Fruit fly (Drosophila melanogaster): ENCODE data around the gene CG2113.
A peak's percentile ranks its signal among the peaks of the same experiment; 100 is the strongest.

Gene CG2113

dm6 chr3L:2980856-2981255 is 14.1 kb upstream of the CG2113 start, which contains the start of gene CPT2 (continued):
- no peak for TF ChIP-seq chn (GFP tag; optimal IDR thresholded peaks at IDR 0.05)
- no peak for TF ChIP-seq CG32767 (GFP tag; IDR thresholded peaks at IDR 0.05)
- peak; percentile 74 for TF ChIP-seq CG6791 (GFP tag; IDR thresholded peaks at IDR 0.05; ENCODE audit: partially characterized antibody)
- no peak for TF ChIP-seq CG10431 (GFP tag; optimal IDR thresholded peaks at IDR 0.05)
- peak; percentile 70 for TF ChIP-seq Bgb (GFP tag; IDR thresholded peaks at IDR 0.05; ENCODE audit: partially characterized antibody)
- peak; percentile 55 to 92 for TF ChIP-seq crp (GFP tag; optimal IDR thresholded peaks at IDR 0.05)
- TF ChIP-seq sna (GFP tag; IDR thresholded peaks at IDR 0.05; ENCODE audit: partially characterized antibody) = peak; percentile 68; the same call in 1 of the 2 replicates
- TF ChIP-seq CG4360 (GFP tag; IDR thresholded peaks at IDR 0.05) = peak; percentile 66; the same call in 1 of the 2 replicates
- no peak for TF ChIP-seq CG12219 (GFP tag; optimal IDR thresholded peaks at IDR 0.05)
- TF ChIP-seq Opbp (GFP tag; IDR thresholded peaks at IDR 0.05; ENCODE audit: partially characterized antibody) = peak; percentile 45; the same call in 2 of the 3 replicates
- no peak for TF ChIP-seq sob (GFP tag; IDR thresholded peaks at IDR 0.05)
- TF ChIP-seq CG13287 (GFP tag; IDR thresholded peaks at IDR 0.05; ENCODE audit: partially characterized antibody) = peak; percentile 74
- peak; percentile 71 for TF ChIP-seq Dp (GFP tag; optimal IDR thresholded peaks at IDR 0.05)
- TF ChIP-seq MBD-R2 (GFP tag; IDR thresholded peaks at IDR 0.05) = peak; percentile 95
- no peak for TF ChIP-seq Rfx (GFP tag; IDR thresholded peaks at IDR 0.05)
- TF ChIP-seq CG34422 (GFP tag; IDR thresholded peaks at IDR 0.05) = peak; percentile 21; the same call in 1 of the 3 replicates
- TF ChIP-seq CG11504 (tag; optimal IDR thresholded peaks at IDR 0.05) = no peak
- TF ChIP-seq CG2129 (GFP tag; IDR thresholded peaks at IDR 0.05; ENCODE audit: partially characterized antibody) = peak; percentile 55; the same call in 1 of the 2 replicates
- TF ChIP-seq CG7786 (GFP tag; optimal IDR thresholded peaks at IDR 0.05) = no peak
- TF ChIP-seq CG42726 (GFP tag; IDR thresholded peaks at IDR 0.05; ENCODE audit: partially characterized antibody) = peak; percentile 38; the same call in 1 of the 2 replicates
- no peak for TF ChIP-seq lab (GFP tag; optimal IDR thresholded peaks at IDR 0.05)
- TF ChIP-seq Dll (GFP tag; IDR thresholded peaks at IDR 0.05; ENCODE audit: partially characterized antibody) = peak; percentile 82
- TF ChIP-seq CG34224 (GFP tag; IDR thresholded peaks at IDR 0.05; ENCODE audit: partially characterized antibody) = peak; percentile 87
- TF ChIP-seq hbn (GFP tag; IDR thresholded peaks at IDR 0.05; ENCODE audit: partially characterized antibody) = peak; percentile 75
- peak; percentile 44 for TF ChIP-seq pzg (GFP tag; optimal IDR thresholded peaks at IDR 0.05)
- peak; percentile 59 for TF ChIP-seq amos (GFP tag; IDR thresholded peaks at IDR 0.05; ENCODE audit: partially characterized antibody)
- peak; percentile 61 for TF ChIP-seq HLH4C (GFP tag; IDR thresholded peaks at IDR 0.05; ENCODE audit: partially characterized antibody)
- no peak for TF ChIP-seq gem (tag; optimal IDR thresholded peaks at IDR 0.05)
- TF ChIP-seq Scr (GFP tag; IDR thresholded peaks at IDR 0.05; ENCODE audit: partially characterized antibody) = peak; percentile 68
- 0 out of 3 replicates have a peak, but pooled peaks have one; percentile 15 for TF ChIP-seq Aef1 (GFP tag; IDR thresholded peaks at IDR 0.05)
- peak; percentile 76 for TF ChIP-seq CG15514 (GFP tag; optimal IDR thresholded peaks at IDR 0.05)
- no peak for TF ChIP-seq E2f1 (GFP tag; IDR thresholded peaks at IDR 0.05)
- peak; percentile 90 for TF ChIP-seq E2f2 (GFP tag; IDR thresholded peaks at IDR 0.05)
- TF ChIP-seq CG18476 (GFP tag; optimal IDR thresholded peaks at IDR 0.05) = no peak
- peak; percentile 52; the same call in 1 of the 2 replicates for TF ChIP-seq tna (GFP tag; IDR thresholded peaks at IDR 0.05; ENCODE audit: partially characterized antibody)
- TF ChIP-seq unc-4 (GFP tag; IDR thresholded peaks at IDR 0.05; ENCODE audit: partially characterized antibody) = peak; percentile 62
- peak; percentile 63 for TF ChIP-seq BEAF-32 (GFP tag; optimal IDR thresholded peaks at IDR 0.05)
- peak; percentile 52; the same call in 2 of the 3 replicates for TF ChIP-seq CG16813 (GFP tag; IDR thresholded peaks at IDR 0.05; ENCODE audit: partially characterized antibody)
- 0 out of 4 replicates have a peak, but pooled peaks have one; percentile 33 for TF ChIP-seq chinmo (GFP tag; IDR thresholded peaks at IDR 0.05; ENCODE audit: partially characterized antibody)
- TF ChIP-seq luna (GFP tag; optimal IDR thresholded peaks at IDR 0.05) = no peak
- TF ChIP-seq kah (GFP tag; optimal IDR thresholded peaks at IDR 0.05) = no peak
- peak; percentile 92 for TF ChIP-seq Doc3 (GFP tag; IDR thresholded peaks at IDR 0.05; ENCODE audit: partially characterized antibody)
- TF ChIP-seq bbx (GFP tag; IDR thresholded peaks at IDR 0.05; ENCODE audit: partially characterized antibody) = peak; percentile 82
- no peak for TF ChIP-seq onecut (GFP tag; IDR thresholded peaks at IDR 0.05)

Data from whole organism, embryonic.